Worm (Caenorhabditis elegans) whole organism, L1 larva: ENCODE results near the gene nlp-18.

Experiments used
- C04F5.9 ChIP-seq: sonication (generic microtip); optimal IDR thresholded peaks from 2 replicates; lab custom pipeline; 2016; ENCODE audit warnings: missing genetic modification characterization, missing compliant biosample characterization
- dpl-1 ChIP-seq, 3 experiments: fragments of 150-350 bp in 2 of 3; sonication (generic microtip) in 1 of 3; optimal IDR thresholded peaks; 2 replicates each; lab custom pipeline; 2014 to 2017; ENCODE audit warnings: missing biosample characterization in 3 of 3, missing genetic modification characterization in 3 of 3, missing genetic modification reagents in 3 of 3
- lin-15B ChIP-seq: fragments of 150-350 bp; sonication (generic microtip); optimal IDR thresholded peaks from 3 replicates; lab custom pipeline; 2014; ENCODE audit warnings: missing biosample characterization, missing genetic modification characterization
- unc-62 ChIP-seq: fragments of 150-350 bp; optimal IDR thresholded peaks from 2 replicates; lab custom pipeline; 2014; ENCODE audit warnings: missing biosample characterization, missing genetic modification reagents, missing genetic modification characterization

DNA sequence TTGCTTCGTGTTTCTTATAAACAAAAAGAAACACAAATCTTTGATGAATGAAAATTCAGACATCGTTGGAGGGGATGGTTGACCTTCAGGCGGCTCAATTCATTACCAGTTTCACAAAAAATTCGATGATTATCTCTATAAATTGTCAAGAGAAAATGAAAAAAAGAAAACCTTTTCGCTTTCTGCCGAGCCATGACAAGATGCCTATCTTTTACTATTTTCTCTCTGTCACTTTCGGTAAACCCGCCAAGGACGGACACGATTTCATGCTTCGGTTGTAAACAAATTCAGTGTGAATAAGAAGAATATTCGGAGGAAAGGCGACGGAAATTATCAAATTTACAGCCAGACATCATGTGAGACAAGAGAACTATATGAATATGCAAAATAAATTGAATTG lies 9.5 kb downstream of the nlp-18 start:
- no peak for TF ChIP-seq lin-15B (tag; lab: Kevin White, UChicago)
- TF ChIP-seq unc-62, result no peak
- TF ChIP-seq C04F5.9 (tag; lab: Kevin White, UChicago), result no peak
- TF ChIP-seq dpl-1 (GFP tag; optimal IDR thresholded peaks at IDR 0.05; lab: Kevin White, UChicago), result no peak
